Fruit fly (Drosophila melanogaster): ENCODE measurements around the gene Eig71Ea.

DNA sequence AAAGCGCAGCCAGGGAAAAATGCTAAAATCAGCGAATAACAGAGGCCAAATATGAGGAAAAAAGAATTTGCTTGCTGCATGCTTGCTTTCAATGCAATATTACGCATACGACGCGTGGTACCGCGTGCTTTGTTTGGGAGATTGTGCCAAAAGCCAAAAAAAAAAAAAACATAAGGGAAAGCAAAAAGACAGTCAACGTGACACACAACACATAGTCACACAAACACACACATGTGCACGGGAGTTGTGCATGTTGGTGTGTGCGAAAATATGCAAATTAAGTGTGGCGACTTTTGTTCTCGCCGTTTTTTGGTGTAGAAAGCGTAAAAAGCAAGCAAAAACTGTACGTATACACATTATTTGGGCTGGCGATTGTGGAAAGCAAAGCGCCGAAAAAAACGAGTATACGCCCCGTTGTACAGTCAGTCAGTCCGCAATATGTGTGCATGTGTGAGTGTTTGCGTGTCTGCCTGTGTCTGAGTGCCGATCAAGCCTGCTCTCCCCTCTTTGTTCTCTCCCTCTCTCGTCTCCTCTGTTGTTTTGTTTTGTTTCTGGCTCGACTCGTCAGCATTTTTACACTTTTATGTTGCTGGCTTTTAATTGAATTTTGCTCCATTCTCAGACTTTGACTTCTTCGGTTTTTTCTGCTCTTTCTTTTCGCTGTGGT lies 24.4 kb downstream of the Eig71Ea start:
- TF ChIP-seq Eip75B (GFP tag; optimal IDR thresholded peaks at IDR 0.05) (no peak), CG16779 (tag; optimal IDR thresholded peaks at IDR 0.05) (no peak), Hr38 (GFP tag; optimal IDR thresholded peaks at IDR 0.05) (no peak), topi (GFP tag; optimal IDR thresholded peaks at IDR 0.05) (no peak), CG11902 (GFP tag; optimal IDR thresholded peaks at IDR 0.05) (no peak), pdm3 (GFP tag; optimal IDR thresholded peaks at IDR 0.05) (no peak)

Data from whole organism, prepupa.